Fruit fly (Drosophila melanogaster): Measurements from ENCODE around the gene CG32856.

DNA sequence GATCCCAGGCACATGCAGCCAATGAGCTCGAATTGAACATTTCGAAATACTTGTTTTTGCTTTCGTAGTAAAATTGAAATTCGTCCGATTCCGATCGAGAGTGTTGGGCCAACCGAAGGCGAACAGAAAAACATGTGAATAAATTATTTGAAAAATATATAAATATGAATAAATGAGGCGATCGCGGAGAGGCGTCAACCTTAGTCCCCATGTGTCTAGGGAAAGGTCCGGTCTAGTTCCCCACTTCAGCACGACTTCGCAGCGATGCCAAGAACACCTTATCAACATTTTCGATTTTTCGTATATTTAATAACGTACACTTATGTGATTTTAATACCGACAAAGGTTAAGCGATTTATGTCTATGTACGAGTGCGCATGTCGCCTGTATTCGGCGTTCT lies 26.4 kb upstream of the CG32856 start:
- TF ChIP-seq CG3032 (tag; optimal IDR thresholded peaks at IDR 0.05) (no peak), CG8632 (GFP tag; optimal IDR thresholded peaks at IDR 0.05) (no peak), CG11902 (GFP tag; optimal IDR thresholded peaks at IDR 0.05) (no peak), Hr39 (GFP tag; optimal IDR thresholded peaks at IDR 0.05) (no peak)
